Worm (Caenorhabditis elegans) whole organism, L3 larva: Measurements from ENCODE around the gene ZK938.1.
A peak's percentile ranks its signal among the peaks of the same experiment; 100 is the strongest.

Experiments
- R02D3.7 ChIP-seq: fragments of 150-350 bp; optimal IDR thresholded peaks from 2 replicates; lab custom pipeline; 2014; ENCODE audit warnings: missing biosample characterization, missing genetic modification characterization
- aly-2 ChIP-seq: fragments of 150-350 bp; optimal IDR thresholded peaks from 2 replicates; lab custom pipeline; 2014; ENCODE audit warnings: missing biosample characterization, missing genetic modification characterization
- ama-1 ChIP-seq: fragments of 150-350 bp; optimal IDR thresholded peaks from 2 replicates; lab custom pipeline; 2018
- ceh-28 ChIP-seq: fragments of 150-350 bp; optimal IDR thresholded peaks from 2 replicates; lab custom pipeline; 2014; ENCODE audit warnings: missing biosample characterization, missing genetic modification reagents, missing genetic modification characterization
- ceh-9 ChIP-seq: sonication (generic microtip); optimal IDR thresholded peaks from 2 replicates; lab custom pipeline; 2018; ENCODE audit warnings: missing biosample characterization, missing genetic modification characterization
- daf-12 ChIP-seq: fragments of 150-350 bp; optimal IDR thresholded peaks from 2 replicates; lab custom pipeline; 2014; ENCODE audit warnings: missing biosample characterization, missing genetic modification reagents, missing genetic modification characterization
- egl-5 ChIP-seq: fragments of 150-350 bp; optimal IDR thresholded peaks from 2 replicates; lab custom pipeline; 2017; ENCODE audit warnings: missing biosample characterization, missing genetic modification reagents, missing genetic modification characterization, inconsistent platforms
- elt-2 ChIP-seq: sonication (generic microtip); optimal IDR thresholded peaks from 2 replicates; lab custom pipeline; 2016; ENCODE audit warnings: missing genetic modification reagents, mild to moderate bottlenecking, missing genetic modification characterization, missing compliant biosample characterization
- elt-3 ChIP-seq, 3 experiments: fragments of 150-350 bp in 1 of 3; sonication (generic microtip) in 2 of 3; optimal IDR thresholded peaks; 2 replicates in 2 of 3; 4 replicates in 1 of 3; lab custom pipeline; 2014 to 2017; ENCODE audit warnings: missing biosample characterization in 3 of 3, missing genetic modification characterization in 3 of 3
- eor-1 ChIP-seq, 2 experiments: fragments of 150-350 bp; optimal IDR thresholded peaks; 2 replicates each; lab custom pipeline; 2014 to 2018; ENCODE audit warnings: missing biosample characterization in 2 of 2, missing genetic modification characterization in 2 of 2
- fkh-10 ChIP-seq: sonication (generic microtip); optimal IDR thresholded peaks from 2 replicates; lab custom pipeline; 2017; ENCODE audit warnings: missing biosample characterization, missing genetic modification reagents, missing genetic modification characterization
- fos-1 ChIP-seq: fragments of 150-350 bp; optimal IDR thresholded peaks from 2 replicates; lab custom pipeline; 2014; ENCODE audit warnings: missing biosample characterization, missing genetic modification characterization
- hmg-11 ChIP-seq: sonication (generic microtip); optimal IDR thresholded peaks from 2 replicates; lab custom pipeline; 2016; ENCODE audit warnings: missing genetic modification characterization, missing compliant biosample characterization
- jun-1 ChIP-seq: fragments of 150-350 bp; optimal IDR thresholded peaks from 2 replicates; lab custom pipeline; 2014; ENCODE audit warnings: missing biosample characterization, missing genetic modification reagents, missing genetic modification characterization
- lin-15B ChIP-seq: fragments of 150-350 bp; optimal IDR thresholded peaks from 2 replicates; lab custom pipeline; 2014; ENCODE audit warnings: missing biosample characterization, missing genetic modification characterization
- lin-39 ChIP-seq: fragments of 150-350 bp; optimal IDR thresholded peaks from 2 replicates; lab custom pipeline; 2018; ENCODE audit warnings: missing biosample characterization, missing genetic modification reagents, missing genetic modification characterization
- lsy-12 ChIP-seq: sonication (generic microtip); optimal IDR thresholded peaks from 2 replicates; lab custom pipeline; 2016; ENCODE audit warnings: mild to moderate bottlenecking, missing genetic modification characterization, missing compliant biosample characterization
- mdl-1 ChIP-seq: fragments of 150-350 bp; optimal IDR thresholded peaks from 2 replicates; lab custom pipeline; 2014; ENCODE audit warnings: missing biosample characterization, missing genetic modification characterization
- nfya-1 ChIP-seq: sonication (generic microtip); optimal IDR thresholded peaks from 2 replicates; lab custom pipeline; 2017; ENCODE audit warnings: missing genetic modification characterization, mild to moderate bottlenecking, missing compliant biosample characterization, antibody characterized with exemption, moderate library complexity; ENCODE audit not compliant: insufficient read depth
- nhr-11 ChIP-seq: fragments of 150-350 bp; optimal IDR thresholded peaks from 2 replicates; lab custom pipeline; 2014; ENCODE audit warnings: missing biosample characterization, missing genetic modification characterization
- nhr-12 ChIP-seq: fragments of 150-350 bp; optimal IDR thresholded peaks from 2 replicates; lab custom pipeline; 2014; ENCODE audit warnings: missing biosample characterization, missing genetic modification characterization
- nhr-237 ChIP-seq: fragments of 150-350 bp; optimal IDR thresholded peaks from 2 replicates; lab custom pipeline; 2014; ENCODE audit warnings: missing biosample characterization, missing genetic modification characterization
- nhr-28 ChIP-seq: fragments of 150-350 bp; optimal IDR thresholded peaks from 2 replicates; lab custom pipeline; 2014; ENCODE audit warnings: missing biosample characterization, missing genetic modification characterization
- nhr-43 ChIP-seq: sonication (generic microtip); optimal IDR thresholded peaks from 2 replicates; lab custom pipeline; 2016; ENCODE audit warnings: mild to moderate bottlenecking, missing genetic modification characterization, missing compliant biosample characterization; ENCODE audit not compliant: poor library complexity, severe bottlenecking
- nhr-67 ChIP-seq: fragments of 150-350 bp; optimal IDR thresholded peaks from 2 replicates; lab custom pipeline; 2014; ENCODE audit warnings: missing biosample characterization, missing genetic modification characterization
- nhr-76 ChIP-seq: fragments of 150-350 bp; sonication (generic microtip); optimal IDR thresholded peaks from 5 replicates; lab custom pipeline; 2014; ENCODE audit warnings: missing biosample characterization, missing genetic modification characterization
- nhr-77 ChIP-seq: fragments of 150-350 bp; optimal IDR thresholded peaks from 2 replicates; lab custom pipeline; 2014; ENCODE audit warnings: missing biosample characterization, missing genetic modification characterization
- pha-4 ChIP-seq: fragments of 150-350 bp; optimal IDR thresholded peaks from 2 replicates; lab custom pipeline; 2014; ENCODE audit warnings: missing biosample characterization, missing genetic modification reagents, missing genetic modification characterization
- pqm-1 ChIP-seq: fragments of 150-350 bp; optimal IDR thresholded peaks from 2 replicates; lab custom pipeline; 2017; ENCODE audit warnings: missing biosample characterization, missing genetic modification characterization, inconsistent platforms
- sea-2 ChIP-seq: fragments of 150-350 bp; sonication (generic microtip); optimal IDR thresholded peaks from 4 replicates; lab custom pipeline; 2014; ENCODE audit warnings: missing biosample characterization, missing genetic modification reagents, missing genetic modification characterization
- skn-1 ChIP-seq: fragments of 150-350 bp; optimal IDR thresholded peaks from 2 replicates; lab custom pipeline; 2014; ENCODE audit warnings: missing biosample characterization, missing genetic modification characterization
- snpc-4 ChIP-seq: fragments of 150-350 bp; optimal IDR thresholded peaks from 2 replicates; lab custom pipeline; 2014; ENCODE audit warnings: missing biosample characterization, missing genetic modification characterization
- tbx-2 ChIP-seq: sonication (generic microtip); optimal IDR thresholded peaks from 2 replicates; lab custom pipeline; 2016; ENCODE audit warnings: mild to moderate bottlenecking, missing genetic modification characterization, missing compliant biosample characterization
- unc-62 ChIP-seq: fragments of 150-350 bp; sonication (generic microtip); optimal IDR thresholded peaks from 4 replicates; lab custom pipeline; 2014; ENCODE audit warnings: missing biosample characterization, missing genetic modification reagents, missing genetic modification characterization
- ztf-11 ChIP-seq: fragments of 150-350 bp; optimal IDR thresholded peaks from 2 replicates; lab custom pipeline; 2014; ENCODE audit warnings: missing biosample characterization, missing genetic modification characterization
- ztf-4 ChIP-seq: fragments of 150-350 bp; optimal IDR thresholded peaks from 2 replicates; lab custom pipeline; 2014; ENCODE audit warnings: missing biosample characterization, missing genetic modification characterization

The ZK938.1 gene

ce11 chrII:9833855-9834254, 4.6 kb downstream of the ZK938.1 start, which contains the start of gene ZK938.3:
Gene ZK938.3 (minus strand): TSS chrII:9833955.
- TF ChIP-seq nhr-12 (tag; lab: Kevin White, UChicago) = no peak
- TF ChIP-seq lin-39 (tag; lab: Kevin White, UChicago) = no peak
- no peak for TF ChIP-seq hmg-11 (tag; lab: Kevin White, UChicago)
- TF ChIP-seq jun-1 (tag; lab: Kevin White, UChicago) = no peak
- TF ChIP-seq snpc-4 = no peak
- TF ChIP-seq ztf-11 (tag; lab: Kevin White, UChicago) = no peak
- TF ChIP-seq elt-2 = no peak
- TF ChIP-seq nhr-77 (tag; lab: Kevin White, UChicago) = no peak
- TF ChIP-seq, all 47 proteins: peak for 0

ce11 chrII:9834921-9835320, 5.7 kb downstream of the ZK938.1 start, which contains the start of gene arrd-5:
Gene arrd-5 (plus strand): TSS chrII:9835221.
- TF ChIP-seq aly-2 (tag; lab: Kevin White, UChicago) (no peak), ceh-9 (tag; lab: Kevin White, UChicago) (no peak)

ce11 chrII:9835958-9836357, 6.8 kb downstream of the ZK938.1 start:
- TF ChIP-seq eor-1 (tag; optimal IDR thresholded peaks at IDR 0.05; lab: Kevin White, UChicago) (no peak), elt-2 (no peak), nfya-1 (tag; lab: Kevin White, UChicago) (no peak), mdl-1 (tag; lab: Kevin White, UChicago) (no peak), nhr-11 (no peak), sea-2 (GFP tag; lab: Kevin White, UChicago) (no peak), lin-39 (tag; lab: Kevin White, UChicago) (no peak), ceh-28 (tag; lab: Kevin White, UChicago) (no peak), fos-1 (tag; lab: Kevin White, UChicago) (no peak), egl-5 (tag; lab: Kevin White, UChicago) (no peak), aly-2 (tag; lab: Kevin White, UChicago) (no peak), nhr-12 (tag; lab: Kevin White, UChicago) (no peak), pha-4 (tag; lab: Kevin White, UChicago) (no peak), R02D3.7 (tag; lab: Kevin White, UChicago) (no peak), nhr-237 (no peak), pqm-1 (tag; lab: Kevin White, UChicago) (no peak), nhr-77 (tag; lab: Kevin White, UChicago) (no peak)
- TF ChIP-seq, all 47 proteins: peak for 0

- no peak for TF ChIP-seq lin-39 (tag; lab: Kevin White, UChicago)
- TF ChIP-seq ztf-4 (tag; lab: Kevin White, UChicago) = no peak
- TF ChIP-seq nhr-43 = no peak
- TF ChIP-seq skn-1 (tag; lab: Kevin White, UChicago) = no peak
- peak; percentile 86 for TF ChIP-seq nhr-11
- TF ChIP-seq sea-2 (GFP tag; lab: Kevin White, UChicago) = no peak
- no peak for TF ChIP-seq nhr-76 (tag; lab: Kevin White, UChicago)
These were observed 9.2 kb downstream of the ZK938.1 start, which contains the start of gene arrd-4 for ce11 chrII:9838260-9838935. Gene arrd-4 (minus strand): TSS chrII:9838310.

ce11 chrII:9840313-9840712, 11.1 kb downstream of the ZK938.1 start, which contains the start of gene ZK938.11:
Gene ZK938.11 (minus strand): TSS chrII:9840413.
- TF ChIP-seq fkh-10 (GFP tag; lab: Kevin White, UChicago) = no peak
- no peak for TF ChIP-seq pha-4 (tag; lab: Kevin White, UChicago)
- no peak for TF ChIP-seq pqm-1 (tag; lab: Kevin White, UChicago)
- no peak for TF ChIP-seq elt-3 (tag; optimal IDR thresholded peaks at IDR 0.05; lab: Kevin White, UChicago)
- no peak for TF ChIP-seq nhr-12 (tag; lab: Kevin White, UChicago)
- TF ChIP-seq lin-15B (tag; lab: Kevin White, UChicago) = no peak
- no peak for TF ChIP-seq lsy-12
- no peak for TF ChIP-seq unc-62
- no peak for TF ChIP-seq nhr-11
- no peak for TF ChIP-seq nhr-28 (tag; lab: Kevin White, UChicago)
- TF ChIP-seq nhr-77 (tag; lab: Kevin White, UChicago) = no peak
- no peak for TF ChIP-seq ztf-11 (tag; lab: Kevin White, UChicago)
- TF ChIP-seq daf-12 (tag; lab: Kevin White, UChicago) = no peak
- no peak for TF ChIP-seq lin-39 (tag; lab: Kevin White, UChicago)
- no peak for TF ChIP-seq nhr-67 (tag; lab: Kevin White, UChicago)
- no peak for TF ChIP-seq tbx-2 (tag; lab: Kevin White, UChicago)
- no peak for TF ChIP-seq nfya-1 (tag; lab: Kevin White, UChicago)
- no peak for TF ChIP-seq ama-1 (lab: Kevin White, UChicago)
